Worm (Caenorhabditis elegans): Measurements from ENCODE around the gene cyn-12.
A peak's percentile ranks its signal among the peaks of the same experiment; 100 is the strongest.

Gene cyn-12

DNA sequence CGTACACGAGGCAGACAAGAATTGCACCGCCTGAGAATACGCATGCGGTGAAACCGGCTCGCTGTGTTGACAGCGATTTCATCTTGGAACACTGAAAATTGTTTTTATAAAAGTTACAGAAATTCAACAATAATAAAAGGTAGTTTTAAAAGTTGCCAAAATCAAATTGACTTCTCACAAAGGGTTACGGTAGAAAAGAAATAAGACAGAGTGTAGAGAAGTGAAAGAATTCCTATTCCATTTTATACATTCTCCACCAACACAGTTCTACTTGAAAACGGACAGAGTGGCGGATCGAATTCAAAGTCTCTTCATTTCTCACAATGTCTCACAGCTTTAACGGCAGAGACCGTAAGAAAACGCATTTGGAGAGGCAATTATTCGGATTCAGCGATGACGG is 19.4 kb upstream of the cyn-12 start, which contains the start of gene col-113:
col-113 (minus strand) TSS at position 101 of the 400 bp plus-strand sequence.
- no peak for TF ChIP-seq athp-1 (tag; optimal IDR thresholded peaks at IDR 0.05)
- no peak for TF ChIP-seq egl-44 (GFP tag; IDR thresholded peaks at IDR 0.05)
- TF ChIP-seq him-1 (tag; optimal IDR thresholded peaks at IDR 0.05) = no peak
- TF ChIP-seq hrde-1 (tag; optimal IDR thresholded peaks at IDR 0.05; ENCODE audit: borderline replicate concordance) = no peak
- TF ChIP-seq F57C9.4 (tag; optimal IDR thresholded peaks at IDR 0.05) = no peak
- TF ChIP-seq tbx-9 (tag; optimal IDR thresholded peaks at IDR 0.05; ENCODE audit: borderline replicate concordance) = no peak
- no peak for TF ChIP-seq B0035.1 (tag; optimal IDR thresholded peaks at IDR 0.05)
- TF ChIP-seq ets-4 (GFP tag; optimal IDR thresholded peaks at IDR 0.05) = no peak
- TF ChIP-seq attf-5 (GFP tag; optimal IDR thresholded peaks at IDR 0.05) = no peak
- TF ChIP-seq T26A5.8 (tag; optimal IDR thresholded peaks at IDR 0.05) = no peak
- no peak for TF ChIP-seq madf-10 (tag; optimal IDR thresholded peaks at IDR 0.05)
- TF ChIP-seq tlf-1 (GFP tag; optimal IDR thresholded peaks at IDR 0.05) = no peak
- no peak for TF ChIP-seq gei-17 (GFP tag; optimal IDR thresholded peaks at IDR 0.05)
- TF ChIP-seq ztf-25 (GFP tag; IDR thresholded peaks at IDR 0.05) = no peak
- TF ChIP-seq F57A8.1 (GFP tag; optimal IDR thresholded peaks at IDR 0.05) = no peak
- TF ChIP-seq ama-1 (optimal IDR thresholded peaks at IDR 0.05) = no peak
- TF ChIP-seq ama-1 (GFP tag; optimal IDR thresholded peaks at IDR 0.05) = no peak
- no peak for TF ChIP-seq ztf-3 (GFP tag; optimal IDR thresholded peaks at IDR 0.05)

DNA sequence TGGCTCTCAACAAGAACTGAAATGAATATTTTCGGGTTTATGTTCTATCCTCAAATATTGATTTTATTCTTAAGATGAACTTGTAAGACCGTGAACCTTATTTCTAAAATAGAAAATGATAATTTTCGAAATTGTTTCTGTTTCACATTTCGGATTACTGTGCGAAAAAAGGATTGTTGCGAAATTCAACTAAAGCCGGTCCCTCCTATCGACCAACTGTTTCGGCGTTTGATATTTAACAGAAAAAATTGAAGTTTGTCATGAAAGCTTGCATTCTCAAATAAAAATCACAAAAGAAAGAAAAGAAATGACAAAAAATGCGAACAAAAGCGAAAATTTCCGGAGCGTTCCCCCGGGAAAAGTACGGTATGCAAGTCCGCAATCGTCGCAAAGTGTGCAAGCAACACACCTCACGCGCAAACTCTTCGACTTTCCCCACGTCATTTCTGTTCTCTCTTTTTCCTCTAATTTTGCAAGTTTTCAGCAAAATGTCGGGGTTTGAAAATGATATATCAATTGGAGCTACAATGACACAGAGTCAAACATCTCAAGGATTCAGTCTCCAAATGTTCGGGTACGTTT is 16.1 kb upstream of the cyn-12 start, which contains the start of gene C34D4.4:
C34D4.4 (plus strand) TSS at position 342 of the 582 bp plus-strand sequence.
- no peak for TF ChIP-seq ceh-27 (GFP tag; optimal IDR thresholded peaks at IDR 0.05)
- no peak for TF ChIP-seq lin-40 (tag; optimal IDR thresholded peaks at IDR 0.05)
- TF ChIP-seq dox-1 (GFP tag; IDR thresholded peaks at IDR 0.05) = peak; percentile 43; the same call in 1 of the 2 replicates
- TF ChIP-seq sea-2 (GFP tag; IDR thresholded peaks at IDR 0.05) = no peak
- no peak for TF ChIP-seq let-607 (tag; optimal IDR thresholded peaks at IDR 0.05)
- 0 out of 2 replicates have a peak, but pooled peaks have one; percentile 9 for TF ChIP-seq mcd-1 (GFP tag; IDR thresholded peaks at IDR 0.05)
- TF ChIP-seq lin-54 (GFP tag; optimal IDR thresholded peaks at IDR 0.05) = peak; percentile 27
- peak; percentile 73 for TF ChIP-seq lsl-1 (GFP tag; optimal IDR thresholded peaks at IDR 0.05)
- TF ChIP-seq sptf-2 (GFP tag; optimal IDR thresholded peaks at IDR 0.05) = no peak
- TF ChIP-seq aptf-2 (GFP tag; conservative IDR thresholded peaks at IDR 0.05) = peak; percentile 93
- TF ChIP-seq pbrm-1 (GFP tag; IDR thresholded peaks at IDR 0.05) = 0 out of 2 replicates have a peak, but pooled peaks have one; percentile 21
- TF ChIP-seq attf-6 (GFP tag; IDR thresholded peaks at IDR 0.05) = no peak
- no peak for TF ChIP-seq snpc-3.4 (tag; optimal IDR thresholded peaks at IDR 0.05)
- TF ChIP-seq dpl-1 (GFP tag; optimal IDR thresholded peaks at IDR 0.05) = peak; percentile 21
- TF ChIP-seq mes-4 (tag; optimal IDR thresholded peaks at IDR 0.05) = no peak
- TF ChIP-seq ceh-91 (GFP tag; IDR thresholded peaks at IDR 0.05) = peak; percentile 52
- TF ChIP-seq cebp-1 (GFP tag; IDR thresholded peaks at IDR 0.05) = peak; percentile 60; the same call in 1 of the 2 replicates
- TF ChIP-seq cebp-1 (tag; optimal IDR thresholded peaks at IDR 0.05) = peak; percentile 94
- TF ChIP-seq Y95B8A.8 (GFP tag; IDR thresholded peaks at IDR 0.05) = no peak
- peak; percentile 54 for TF ChIP-seq K12H6.12 (tag; optimal IDR thresholded peaks at IDR 0.05)
- 0 out of 2 replicates have a peak, but pooled peaks have one; percentile 55 for TF ChIP-seq hsf-1 (GFP tag; IDR thresholded peaks at IDR 0.05)
- no peak for TF ChIP-seq ztf-28 (GFP tag; IDR thresholded peaks at IDR 0.05)
- TF ChIP-seq B0019.2 (GFP tag; conservative IDR thresholded peaks at IDR 0.05) = no peak
- TF ChIP-seq madf-6 (GFP tag; IDR thresholded peaks at IDR 0.05) = peak; percentile 43; the same call in 1 of the 2 replicates
- peak; percentile 14; the same call in 1 of the 2 replicates for TF ChIP-seq hmg-1.2 (GFP tag; IDR thresholded peaks at IDR 0.05)
- TF ChIP-seq repo-1 (tag; optimal IDR thresholded peaks at IDR 0.05) = no peak
- TF ChIP-seq hmg-20 (GFP tag; IDR thresholded peaks at IDR 0.05) = no peak
- TF ChIP-seq lin-35 (GFP tag; optimal IDR thresholded peaks at IDR 0.05) = no peak
- TF ChIP-seq ccch-3 (GFP tag; optimal IDR thresholded peaks at IDR 0.05) = no peak
- TF ChIP-seq lsy-27 (tag; optimal IDR thresholded peaks at IDR 0.05; ENCODE audit: borderline replicate concordance, insufficient read depth) = no peak

All from whole organism, young adult.